Fruit fly (Drosophila melanogaster) whole organism, embryonic: ENCODE measurements around the gene Kal1.

Experiments used
- ATbp ChIP-seq: fragments of 200-800 bp; sonication (Bioruptor generic); optimal IDR thresholded peaks from 2 replicates; lab custom pipeline; 2017; ENCODE audit warnings: missing biosample characterization, mild to moderate bottlenecking, missing genetic modification characterization, missing genetic modification reagents
- Ada2b ChIP-seq: fragments of 200-800 bp; sonication (Bioruptor generic); IDR thresholded peaks from 2 replicates; pipeline ENCODE4 v1.3.6; 2022; ENCODE audit warnings: missing biosample characterization, missing genetic modification characterization
- BEAF-32 ChIP-seq: fragments of 200-800 bp; sonication (Bioruptor generic); optimal IDR thresholded peaks from 3 replicates; lab custom pipeline; 2017; ENCODE audit warnings: missing biosample characterization, missing genetic modification characterization, mild to moderate bottlenecking, moderate library complexity, missing genetic modification reagents
- Bgb ChIP-seq: fragments of 200-800 bp; sonication (Bioruptor generic); IDR thresholded peaks from 2 replicates; pipeline ENCODE4 v1.3.6; 2022; ENCODE audit warnings: missing biosample characterization, missing genetic modification characterization; ENCODE audit not compliant: partially characterized antibody
- C15 ChIP-seq: fragments of 200-800 bp; sonication (Bioruptor generic); IDR thresholded peaks from 3 replicates; pipeline ENCODE4 v1.3.6; 2022; ENCODE audit warnings: missing biosample characterization, missing genetic modification characterization
- CG11093 ChIP-seq: fragments of 200-800 bp; sonication (Bioruptor generic); IDR thresholded peaks from 3 replicates; pipeline ENCODE4 v1.3.6; 2022; ENCODE audit warnings: missing biosample characterization, missing genetic modification characterization
- CG12219 ChIP-seq: fragments of 200-800 bp; sonication (Bioruptor generic); optimal IDR thresholded peaks from 3 replicates; lab custom pipeline; 2018; ENCODE audit warnings: missing biosample characterization, mild to moderate bottlenecking, missing genetic modification characterization
- CG12391 ChIP-seq: fragments of 200-800 bp; sonication (Bioruptor generic); optimal IDR thresholded peaks from 3 replicates; lab custom pipeline; 2018; ENCODE audit warnings: missing biosample characterization, mild to moderate bottlenecking, missing genetic modification characterization, moderate library complexity
- CG13123 ChIP-seq: fragments of 200-800 bp; sonication (Bioruptor generic); optimal IDR thresholded peaks from 2 replicates; lab custom pipeline; 2016; ENCODE audit warnings: missing biosample characterization, missing genetic modification characterization
- CG13296 ChIP-seq: fragments of 200-800 bp; sonication (Bioruptor generic); optimal IDR thresholded peaks from 3 replicates; lab custom pipeline; 2018; ENCODE audit warnings: missing biosample characterization, mild to moderate bottlenecking, missing genetic modification characterization
- CG16815 ChIP-seq: fragments of 200-800 bp; sonication (Bioruptor generic); optimal IDR thresholded peaks from 3 replicates; lab custom pipeline; 2017; ENCODE audit warnings: missing biosample characterization, mild to moderate bottlenecking, missing genetic modification characterization
- CG18262 ChIP-seq: fragments of 200-800 bp; optimal IDR thresholded peaks from 3 replicates; lab custom pipeline; 2019; ENCODE audit warnings: missing biosample characterization, mild to moderate bottlenecking, missing genetic modification characterization, moderate library complexity
- CG18764 ChIP-seq: fragments of 200-800 bp; sonication (Bioruptor generic); optimal IDR thresholded peaks from 3 replicates; lab custom pipeline; 2016; ENCODE audit warnings: missing biosample characterization, missing genetic modification characterization
- CG31365 ChIP-seq: fragments of 200-800 bp; sonication (Bioruptor generic); optimal IDR thresholded peaks from 2 replicates; lab custom pipeline; 2018; ENCODE audit warnings: missing biosample characterization, mild to moderate bottlenecking, missing genetic modification characterization
- CG33213 ChIP-seq: fragments of 200-800 bp; sonication (Bioruptor generic); optimal IDR thresholded peaks from 3 replicates; lab custom pipeline; 2016; ENCODE audit warnings: missing biosample characterization, missing genetic modification characterization
- CG4328 ChIP-seq: fragments of 200-800 bp; sonication (Bioruptor generic); optimal IDR thresholded peaks from 3 replicates; lab custom pipeline; 2017; ENCODE audit warnings: missing biosample characterization, missing genetic modification reagents, missing genetic modification characterization
- CG4820 ChIP-seq: fragments of 200-800 bp; sonication (Bioruptor generic); optimal IDR thresholded peaks from 3 replicates; lab custom pipeline; 2016; ENCODE audit warnings: missing biosample characterization, missing genetic modification characterization
- CG6654 ChIP-seq: fragments of 200-800 bp; sonication (Bioruptor generic); optimal IDR thresholded peaks from 2 replicates; lab custom pipeline; 2017; ENCODE audit warnings: missing biosample characterization, mild to moderate bottlenecking, missing genetic modification characterization
- CG6813 ChIP-seq: fragments of 200-800 bp; sonication (Bioruptor generic); optimal IDR thresholded peaks from 2 replicates; lab custom pipeline; 2017; ENCODE audit warnings: missing biosample characterization, missing genetic modification characterization, mild to moderate bottlenecking, moderate library complexity, missing genetic modification reagents
- CG7556 ChIP-seq: fragments of 200-800 bp; sonication (Bioruptor generic); optimal IDR thresholded peaks from 2 replicates; lab custom pipeline; 2017; ENCODE audit warnings: missing biosample characterization, mild to moderate bottlenecking, missing genetic modification characterization
- CG8290 ChIP-seq, 3 experiments: fragments of 200-800 bp; sonication (Bioruptor generic); optimal IDR thresholded peaks; 2 replicates each; lab custom pipeline; 2016 to 2019; ENCODE audit warnings: missing biosample characterization in 3 of 3, missing genetic modification characterization in 3 of 3, mild to moderate bottlenecking in 2 of 3, moderate library complexity in 1 of 3
- HmgD ChIP-seq: fragments of 200-800 bp; sonication (Bioruptor generic); optimal IDR thresholded peaks from 3 replicates; lab custom pipeline; 2016; ENCODE audit warnings: missing biosample characterization, missing genetic modification characterization
- Hsf ChIP-seq: fragments of 200-800 bp; sonication (Bioruptor generic); optimal IDR thresholded peaks from 3 replicates; lab custom pipeline; 2016; ENCODE audit warnings: missing biosample characterization, missing genetic modification characterization
- Six4 ChIP-seq: fragments of 200-800 bp; sonication (Bioruptor generic); optimal IDR thresholded peaks from 2 replicates; lab custom pipeline; 2016; ENCODE audit warnings: missing biosample characterization, missing genetic modification characterization
- Sox102F ChIP-seq: fragments of 200-800 bp; sonication (Bioruptor generic); optimal IDR thresholded peaks from 2 replicates; lab custom pipeline; 2018; ENCODE audit warnings: missing biosample characterization, mild to moderate bottlenecking, missing genetic modification characterization, moderate library complexity
- Ssrp ChIP-seq: fragments of 200-800 bp; sonication (Bioruptor generic); optimal IDR thresholded peaks from 2 replicates; lab custom pipeline; 2018; ENCODE audit warnings: missing biosample characterization, mild to moderate bottlenecking, missing genetic modification characterization, moderate library complexity
- Xbp1 ChIP-seq: fragments of 200-800 bp; sonication (Bioruptor generic); optimal IDR thresholded peaks from 3 replicates; lab custom pipeline; 2016; ENCODE audit warnings: missing biosample characterization, mild to moderate bottlenecking, missing genetic modification characterization
- ac ChIP-seq: fragments of 200-800 bp; sonication (Bioruptor generic); optimal IDR thresholded peaks from 3 replicates; lab custom pipeline; 2017; ENCODE audit warnings: missing biosample characterization, mild to moderate bottlenecking, missing genetic modification characterization
- bbx ChIP-seq: fragments of 200-800 bp; sonication (Bioruptor generic); IDR thresholded peaks from 2 replicates; pipeline ENCODE4 v1.3.6; 2022; ENCODE audit warnings: missing biosample characterization, missing genetic modification characterization; ENCODE audit not compliant: partially characterized antibody
- cad ChIP-seq: fragments of >200 bp; optimal IDR thresholded peaks from 2 replicates; lab custom pipeline; 2017; ENCODE audit warnings: missing biosample characterization, missing genetic modification characterization
- ci ChIP-seq: fragments of 200-800 bp; sonication (Bioruptor generic); IDR thresholded peaks from 3 replicates; pipeline ENCODE4 v1.3.6; 2022; ENCODE audit warnings: missing biosample characterization, missing genetic modification characterization
- dm ChIP-seq: fragments of 200-800 bp; sonication (Bioruptor generic); optimal IDR thresholded peaks from 3 replicates; lab custom pipeline; 2016; ENCODE audit warnings: missing biosample characterization, missing genetic modification characterization
- eve ChIP-seq, 2 experiments: fragments of >200 bp; optimal IDR thresholded peaks; 2 replicates each; lab custom pipeline; 2017; ENCODE audit warnings: missing biosample characterization in 2 of 2, missing genetic modification characterization in 2 of 2
- ewg ChIP-seq: fragments of 200-800 bp; sonication (Bioruptor generic); optimal IDR thresholded peaks from 3 replicates; lab custom pipeline; 2017; ENCODE audit warnings: mild to moderate bottlenecking, missing biosample characterization, missing genetic modification reagents, missing genetic modification characterization
- fd64A ChIP-seq: fragments of 200-800 bp; sonication (Bioruptor generic); optimal IDR thresholded peaks from 3 replicates; lab custom pipeline; 2018; ENCODE audit warnings: missing biosample characterization, mild to moderate bottlenecking, missing genetic modification characterization
- fd96Cb ChIP-seq: fragments of 200-800 bp; sonication (Bioruptor generic); optimal IDR thresholded peaks from 2 replicates; lab custom pipeline; 2018; ENCODE audit warnings: missing biosample characterization, mild to moderate bottlenecking, missing genetic modification characterization, moderate library complexity
- gro ChIP-seq: fragments of 200-800 bp; sonication (Bioruptor generic); optimal IDR thresholded peaks from 2 replicates; lab custom pipeline; 2016; ENCODE audit warnings: missing biosample characterization, missing genetic modification characterization
- hth ChIP-seq: fragments of >200 bp; optimal IDR thresholded peaks from 2 replicates; lab custom pipeline; 2017; ENCODE audit warnings: inconsistent platforms
- ind ChIP-seq: fragments of 200-800 bp; sonication (Bioruptor generic); optimal IDR thresholded peaks from 3 replicates; lab custom pipeline; 2016; ENCODE audit warnings: missing biosample characterization, missing genetic modification characterization
- jumu ChIP-seq: fragments of 200-800 bp; sonication (Bioruptor generic); optimal IDR thresholded peaks from 3 replicates; lab custom pipeline; 2016; ENCODE audit warnings: missing biosample characterization, missing genetic modification characterization
- kah ChIP-seq: fragments of 200-800 bp; sonication (Bioruptor generic); optimal IDR thresholded peaks from 2 replicates; lab custom pipeline; 2018; ENCODE audit warnings: missing biosample characterization, mild to moderate bottlenecking, missing genetic modification characterization
- pfk ChIP-seq: fragments of 200-800 bp; sonication (Bioruptor generic); optimal IDR thresholded peaks from 2 replicates; lab custom pipeline; 2018; ENCODE audit warnings: missing biosample characterization, mild to moderate bottlenecking, missing genetic modification characterization, moderate library complexity
- sqz ChIP-seq: fragments of 200-800 bp; sonication (Bioruptor generic); optimal IDR thresholded peaks from 3 replicates; lab custom pipeline; 2018; ENCODE audit warnings: missing biosample characterization, mild to moderate bottlenecking, missing genetic modification characterization
- stc ChIP-seq: fragments of 200-800 bp; sonication (Bioruptor generic); IDR thresholded peaks from 2 replicates; pipeline ENCODE4 v1.3.6; 2022; ENCODE audit warnings: missing biosample characterization, missing genetic modification characterization
- tin ChIP-seq: fragments of 200-800 bp; sonication (Bioruptor generic); optimal IDR thresholded peaks from 3 replicates; lab custom pipeline; 2016; ENCODE audit warnings: missing biosample characterization, missing genetic modification characterization
- tio ChIP-seq: fragments of 200-800 bp; sonication (Bioruptor generic); optimal IDR thresholded peaks from 2 replicates; lab custom pipeline; 2017; ENCODE audit warnings: missing biosample characterization, missing genetic modification characterization, inconsistent platforms
- unc-4 ChIP-seq: fragments of 200-800 bp; sonication (Bioruptor generic); IDR thresholded peaks from 2 replicates; pipeline ENCODE4 v1.3.6; 2022; ENCODE audit warnings: missing biosample characterization, missing genetic modification characterization; ENCODE audit not compliant: partially characterized antibody
- wdn ChIP-seq: fragments of 200-800 bp; sonication (Bioruptor generic); IDR thresholded peaks from 2 replicates; pipeline ENCODE4 v1.3.6; 2022; ENCODE audit warnings: missing biosample characterization, missing genetic modification characterization
- z ChIP-seq: fragments of 200-800 bp; sonication (Bioruptor generic); IDR thresholded peaks from 3 replicates; pipeline ENCODE4 v1.3.6; 2022; ENCODE audit warnings: missing biosample characterization, missing genetic modification characterization
- zf30C ChIP-seq: fragments of 200-800 bp; sonication (Bioruptor generic); optimal IDR thresholded peaks from 3 replicates; lab custom pipeline; 2018; ENCODE audit warnings: missing biosample characterization, mild to moderate bottlenecking, missing genetic modification characterization

Kal1 gene

dm6 chr3R:24161173-24161811 is 20.1 kb downstream of the Kal1 start, which contains the start of the genes Myo95E and TBC1d7 (continued):
- TF ChIP-seq wdn (GFP tag; lab: Robert Waterston, UW) (peak; percentile 83), CG13123 (GFP tag; lab: Kevin White, UChicago) (peak; percentile 70), kah (GFP tag; lab: Kevin White, UChicago) (peak; percentile 47), Sox102F (peak; percentile 91), HmgD (GFP tag; lab: Kevin White, UChicago) (no peak), jumu (GFP tag; lab: Kevin White, UChicago) (no peak), CG18764 (peak; percentile 83), CG16815 (GFP tag; lab: Kevin White, UChicago) (peak; percentile 79), CG33213 (peak; percentile 47), Ssrp (peak; percentile 86), sqz (GFP tag; lab: Kevin White, UChicago) (no peak), bbx (GFP tag; lab: Robert Waterston, UW) (peak; percentile 42), tin (peak; percentile 88), Six4 (GFP tag; lab: Kevin White, UChicago) (peak; percentile 76), CG4820 (peak; percentile 82), CG12219 (GFP tag; lab: Kevin White, UChicago) (peak; percentile 63), CG18262 (tag; lab: Kevin White, UChicago) (peak; percentile 90), CG8290 (GFP tag; optimal IDR thresholded peaks at IDR 0.05; lab: Kevin White, UChicago) (no peak), CG8290 (tag; optimal IDR thresholded peaks at IDR 0.05; lab: Kevin White, UChicago) (no peak), gro (GFP tag; lab: Kevin White, UChicago) (no peak), CG12391 (tag; lab: Kevin White, UChicago) (peak; percentile 95), CG13296 (peak; percentile 81), CG4328 (GFP tag; lab: Kevin White, UChicago) (peak; percentile 54), hth (no peak), ac (GFP tag; lab: Kevin White, UChicago) (no peak), CG6813 (GFP tag; lab: Kevin White, UChicago) (peak; percentile 65), Hsf (peak; percentile 58), ci (GFP tag; lab: Robert Waterston, UW) (peak; percentile 90), ewg (GFP tag; lab: Kevin White, UChicago) (peak; percentile 72), zf30C (no peak), pfk (GFP tag; lab: Kevin White, UChicago) (no peak), CG6654 (GFP tag; lab: Kevin White, UChicago) (peak; percentile 58), fd64A (GFP tag; lab: Kevin White, UChicago) (no peak), stc (peak; percentile 96), fd96Cb (peak; percentile 90), eve (GFP tag; optimal IDR thresholded peaks at IDR 0.05; lab: Kevin White, UChicago) (no peak), cad (GFP tag; lab: Kevin White, UChicago) (no peak), CG11093 (GFP tag; lab: Robert Waterston, UW) (peak; percentile 90), z (GFP tag; lab: Robert Waterston, UW) (peak; percentile 51; the same call in 1 of the 3 replicates), dm (GFP tag; lab: Kevin White, UChicago) (no peak), BEAF-32 (GFP tag; lab: Kevin White, UChicago) (peak; percentile 77), ind (GFP tag; lab: Kevin White, UChicago) (peak; percentile 89), ATbp (GFP tag; lab: Kevin White, UChicago) (no peak), CG31365 (tag; lab: Kevin White, UChicago) (no peak), tio (no peak), unc-4 (peak; percentile 81), Xbp1 (GFP tag; lab: Kevin White, UChicago) (peak; percentile 89), CG7556 (peak; percentile 84), Ada2b (GFP tag; lab: Robert Waterston, UW) (peak; percentile 91), Bgb (GFP tag; lab: Robert Waterston, UW) (peak; percentile 45; the same call in 1 of the 2 replicates), C15 (GFP tag; lab: Robert Waterston, UW) (peak; percentile 87)
